Fruit fly (Drosophila melanogaster) whole organism: ENCODE results near the gene CG44174.

Source experiments
- CG8478 ChIP-seq: fragments of >200 bp; optimal IDR thresholded peaks from 2 replicates; lab custom pipeline; 2018; ENCODE audit warnings: inconsistent platforms
- Dll ChIP-seq: fragments of >200 bp; optimal IDR thresholded peaks from 2 replicates; lab custom pipeline; 2017
- EcR ChIP-seq, 2 experiments: fragments of >200 bp; optimal IDR thresholded peaks; 2 replicates each; lab custom pipeline; 2017; ENCODE audit warnings: missing biosample characterization in 2 of 2, missing genetic modification characterization in 2 of 2, missing genetic modification reagents in 2 of 2
- pan ChIP-seq: fragments of >200 bp; optimal IDR thresholded peaks from 2 replicates; lab custom pipeline; 2017
- psq ChIP-seq: fragments of >200 bp; optimal IDR thresholded peaks from 2 replicates; lab custom pipeline; 2017
- usp ChIP-seq: fragments of >200 bp; optimal IDR thresholded peaks from 2 replicates; lab custom pipeline; 2017; ENCODE audit warnings: missing biosample characterization, missing genetic modification characterization, mixed read lengths

CG44174 gene

DNA sequence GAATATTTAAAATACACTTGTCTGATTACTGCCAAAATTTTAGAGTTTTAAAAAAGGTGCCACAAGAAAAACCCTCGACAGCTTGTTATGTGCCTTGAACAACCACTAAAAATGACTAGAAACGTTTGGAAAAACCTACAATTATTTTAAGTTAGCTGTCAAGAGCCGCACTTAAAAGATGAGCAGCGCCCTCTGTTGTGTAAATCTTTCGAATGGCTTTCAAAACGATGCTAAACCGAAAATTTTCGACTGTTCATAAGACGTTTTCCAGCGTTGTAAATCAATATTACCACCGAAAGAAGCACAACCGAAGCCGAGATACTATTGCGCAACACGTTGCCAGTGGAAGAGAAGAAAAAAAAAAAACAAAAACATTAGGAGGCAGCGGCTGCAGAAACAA, 26.4 kb downstream of the CG44174 start:
- no peak for TF ChIP-seq pan
- no peak for TF ChIP-seq CG8478 (lab: Kevin White, UChicago)
- no peak for TF ChIP-seq EcR (GFP tag; optimal IDR thresholded peaks at IDR 0.05; lab: Kevin White, UChicago)
- TF ChIP-seq Dll (lab: Kevin White, UChicago): no peak
- no peak for TF ChIP-seq psq
- no peak for TF ChIP-seq usp (GFP tag; lab: Kevin White, UChicago)

DNA sequence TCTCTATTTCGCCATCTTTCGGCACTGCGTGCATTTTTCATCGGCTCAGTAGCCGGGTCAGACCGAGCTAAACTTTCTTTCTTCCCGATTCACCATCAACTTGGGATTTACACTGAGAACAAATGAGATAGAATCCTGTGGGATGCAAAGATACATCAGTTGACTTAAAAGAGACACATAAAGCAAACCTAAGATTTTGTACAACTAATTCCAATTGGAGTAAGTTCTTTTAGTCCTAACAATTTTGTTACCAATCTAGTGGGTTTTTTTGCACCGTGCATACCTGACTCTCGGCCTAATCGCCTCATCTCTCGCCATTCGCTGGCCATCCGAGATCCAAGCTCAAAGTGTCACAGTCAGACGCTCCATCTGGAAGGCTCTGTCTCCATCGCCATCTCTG, 32.7 kb downstream of the CG44174 start:
- TF ChIP-seq usp (GFP tag; lab: Kevin White, UChicago): no peak
- TF ChIP-seq pan: no peak
- TF ChIP-seq Dll (lab: Kevin White, UChicago): no peak
- TF ChIP-seq EcR (GFP tag; optimal IDR thresholded peaks at IDR 0.05; lab: Kevin White, UChicago): no peak
- no peak for TF ChIP-seq psq

DNA sequence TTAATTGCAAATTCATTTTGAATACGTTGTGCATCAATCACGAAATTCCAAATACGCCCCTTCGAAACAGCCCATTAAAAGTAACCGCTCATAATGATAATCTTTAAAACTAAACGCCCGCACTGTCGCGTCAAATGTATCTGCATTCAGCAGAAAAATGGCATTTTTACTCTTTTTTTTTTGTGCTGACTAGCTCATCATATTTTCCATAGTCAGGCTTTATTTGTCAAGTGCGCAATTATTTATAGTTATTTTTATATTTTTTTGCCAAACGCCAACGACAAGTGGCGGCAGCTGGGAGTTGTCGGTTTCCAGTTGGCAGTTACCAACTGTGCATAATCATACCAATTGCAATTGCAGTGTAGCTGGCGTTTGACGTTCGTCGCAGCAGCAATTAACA, 41.0 kb downstream of the CG44174 start, which contains the start of gene CG14280:
TSS of gene CG14280 (plus strand) at position 301 of the 400 bp plus-strand sequence.
- TF ChIP-seq CG8478 (lab: Kevin White, UChicago) (no peak), Dll (lab: Kevin White, UChicago) (no peak), usp (GFP tag; lab: Kevin White, UChicago) (no peak), psq (no peak), pan (no peak), EcR (GFP tag; optimal IDR thresholded peaks at IDR 0.05; lab: Kevin White, UChicago) (no peak)

DNA sequence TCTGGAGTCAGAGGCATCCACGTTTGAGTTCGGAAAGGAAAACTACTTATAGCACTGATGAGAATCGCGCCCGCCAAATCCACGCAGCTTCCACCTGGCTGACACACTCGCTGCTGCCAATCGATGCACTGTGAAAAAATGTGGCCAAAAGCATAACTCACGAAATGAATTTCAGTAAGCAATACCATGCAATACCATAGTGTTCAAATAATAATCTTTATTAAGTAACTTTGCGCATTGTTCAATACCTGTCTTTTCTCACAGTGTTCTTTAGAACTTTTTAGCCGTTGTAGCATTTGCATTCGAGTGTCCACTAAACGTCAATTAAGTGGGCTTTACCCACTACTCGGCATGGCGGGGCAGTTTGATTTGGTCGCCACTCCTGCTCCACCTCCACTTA, 42.2 kb downstream of the CG44174 start:
- no peak for TF ChIP-seq Dll (lab: Kevin White, UChicago)
- TF ChIP-seq pan: no peak
- TF ChIP-seq usp (GFP tag; lab: Kevin White, UChicago): no peak
- no peak for TF ChIP-seq psq
- no peak for TF ChIP-seq CG8478 (lab: Kevin White, UChicago)
- TF ChIP-seq EcR (GFP tag; optimal IDR thresholded peaks at IDR 0.05; lab: Kevin White, UChicago): no peak

DNA sequence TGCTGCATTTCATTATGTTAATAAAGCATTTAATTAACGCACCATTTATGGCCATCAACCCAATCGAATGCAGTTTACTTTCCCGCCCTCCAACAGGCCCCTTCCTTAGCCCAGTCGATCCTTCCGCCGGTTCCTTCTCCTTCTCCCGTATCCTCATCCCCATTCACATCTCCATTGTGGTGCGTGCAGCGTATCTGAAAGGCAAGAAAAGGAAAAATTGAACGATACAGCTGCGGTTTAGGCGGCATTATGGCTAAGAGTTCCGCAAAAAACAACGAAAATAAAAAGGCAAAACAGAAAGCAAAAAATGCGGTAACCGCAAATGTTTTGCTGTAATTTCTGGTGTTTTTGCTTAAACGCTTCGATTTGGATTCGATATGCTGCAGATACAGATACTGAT, 43.5 kb downstream of the CG44174 start:
- TF ChIP-seq usp (GFP tag; lab: Kevin White, UChicago) (no peak), psq (no peak), pan (no peak), Dll (lab: Kevin White, UChicago) (no peak), EcR (GFP tag; optimal IDR thresholded peaks at IDR 0.05; lab: Kevin White, UChicago) (no peak), CG8478 (lab: Kevin White, UChicago) (no peak)

DNA sequence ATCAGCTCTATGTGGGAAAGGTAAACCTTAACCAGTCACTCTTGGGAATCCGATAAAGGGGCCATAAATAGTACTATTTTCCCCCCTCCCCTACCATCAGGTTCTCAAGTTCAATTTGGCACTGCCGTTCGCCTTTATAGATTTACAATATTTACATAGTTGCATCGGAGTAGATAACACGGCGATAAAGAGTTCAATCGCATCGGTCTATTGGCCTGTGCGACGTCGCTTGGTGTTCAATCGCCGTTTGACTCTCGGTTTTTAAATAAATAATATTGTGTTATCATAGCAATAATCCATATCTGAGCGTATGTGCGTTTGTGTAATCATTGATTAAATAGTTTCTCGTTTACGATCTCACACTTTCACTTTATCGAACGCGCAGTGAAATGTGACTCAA, 47.4 kb downstream of the CG44174 start:
- TF ChIP-seq Dll (lab: Kevin White, UChicago): no peak

DNA sequence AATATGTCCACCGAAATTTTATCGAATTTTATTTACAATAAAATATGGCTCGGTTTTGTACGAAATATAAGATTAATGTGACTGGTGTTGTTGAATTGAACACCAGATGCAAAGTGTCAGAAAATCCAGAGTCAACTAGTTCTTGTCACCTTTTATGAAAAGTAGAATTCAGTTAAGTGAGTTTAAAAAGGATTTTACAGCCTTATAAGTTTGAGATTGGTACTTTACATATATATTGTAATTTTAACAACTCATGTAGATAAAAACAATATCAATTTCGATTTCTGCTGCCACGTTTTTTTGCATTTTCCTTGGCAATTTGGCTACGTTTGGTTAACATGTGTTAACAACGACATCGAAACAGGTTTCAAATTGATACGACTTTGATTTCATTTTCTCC, 49.5 kb downstream of the CG44174 start, which contains the start of gene CG5217:
TSS of gene CG5217 (minus strand) at position 101 of the 400 bp plus-strand sequence.
- TF ChIP-seq usp (GFP tag; lab: Kevin White, UChicago): no peak
- no peak for TF ChIP-seq CG8478 (lab: Kevin White, UChicago)
- TF ChIP-seq Dll (lab: Kevin White, UChicago): no peak
- TF ChIP-seq psq: no peak
- TF ChIP-seq EcR (GFP tag; optimal IDR thresholded peaks at IDR 0.05; lab: Kevin White, UChicago): no peak
